Fruit fly (Drosophila melanogaster) whole organism, prepupa: Measurements from ENCODE around the gene prtp.

Experiments used
- Blimp-1 ChIP-seq: fragments of 200-800 bp; sonication (Bioruptor generic); optimal IDR thresholded peaks from 3 replicates; lab custom pipeline; 2017; ENCODE audit warnings: missing biosample characterization, missing genetic modification characterization, mild to moderate bottlenecking, moderate library complexity, missing genetic modification reagents
- CG10631 ChIP-seq: fragments of 200-800 bp; sonication (Bioruptor generic); optimal IDR thresholded peaks from 2 replicates; lab custom pipeline; 2016; ENCODE audit warnings: missing biosample characterization, missing genetic modification characterization
- CG10669 ChIP-seq: fragments of 200-800 bp; sonication (Bioruptor generic); optimal IDR thresholded peaks from 3 replicates; lab custom pipeline; 2018; ENCODE audit warnings: missing biosample characterization, mild to moderate bottlenecking, missing genetic modification characterization, moderate library complexity
- CG11762 ChIP-seq: fragments of 200-800 bp; sonication (Bioruptor generic); optimal IDR thresholded peaks from 3 replicates; lab custom pipeline; 2016; ENCODE audit warnings: missing biosample characterization, missing genetic modification characterization; ENCODE audit not compliant: insufficient read depth
- CG11902 ChIP-seq: fragments of 200-800 bp; sonication (Bioruptor generic); optimal IDR thresholded peaks from 3 replicates; lab custom pipeline; 2016; ENCODE audit warnings: missing biosample characterization, missing genetic modification characterization
- CG1621 ChIP-seq: fragments of 200-800 bp; sonication (Bioruptor generic); optimal IDR thresholded peaks from 3 replicates; lab custom pipeline; 2018; ENCODE audit warnings: missing biosample characterization, mild to moderate bottlenecking, missing genetic modification characterization
- CG16779 ChIP-seq: fragments of 200-800 bp; sonication (Bioruptor generic); optimal IDR thresholded peaks from 3 replicates; lab custom pipeline; 2017; ENCODE audit warnings: missing biosample characterization, mild to moderate bottlenecking, missing genetic modification characterization
- CG3032 ChIP-seq: fragments of 200-800 bp; optimal IDR thresholded peaks from 2 replicates; lab custom pipeline; 2019; ENCODE audit warnings: missing biosample characterization, mild to moderate bottlenecking, missing genetic modification characterization, moderate library complexity
- CG3919 ChIP-seq: fragments of 200-800 bp; sonication (Bioruptor generic); optimal IDR thresholded peaks from 3 replicates; lab custom pipeline; 2016; ENCODE audit warnings: missing biosample characterization, missing genetic modification characterization
- CG4318 ChIP-seq: fragments of 200-800 bp; sonication (Bioruptor generic); optimal IDR thresholded peaks from 3 replicates; lab custom pipeline; 2017; ENCODE audit warnings: missing biosample characterization, mild to moderate bottlenecking, missing genetic modification characterization
- CG6163 ChIP-seq: fragments of 200-800 bp; sonication (Bioruptor generic); IDR thresholded peaks from 3 replicates; pipeline ENCODE4 v1.3.6; 2022; ENCODE audit warnings: missing biosample characterization, missing genetic modification characterization
- CG6276 ChIP-seq: fragments of 200-800 bp; sonication (Bioruptor generic); optimal IDR thresholded peaks from 2 replicates; lab custom pipeline; 2017; ENCODE audit warnings: missing biosample characterization, mild to moderate bottlenecking, missing genetic modification characterization
- CG6808 ChIP-seq: fragments of 200-800 bp; sonication (Bioruptor generic); optimal IDR thresholded peaks from 3 replicates; lab custom pipeline; 2017; ENCODE audit warnings: missing biosample characterization, missing genetic modification characterization, mild to moderate bottlenecking, moderate library complexity, missing genetic modification reagents
- CG7368 ChIP-seq: fragments of 200-800 bp; sonication (Bioruptor generic); optimal IDR thresholded peaks from 3 replicates; lab custom pipeline; 2016; ENCODE audit warnings: missing biosample characterization, missing genetic modification characterization
- CG8119 ChIP-seq: fragments of 200-800 bp; sonication (Bioruptor generic); IDR thresholded peaks from 3 replicates; pipeline ENCODE4 v1.3.6; 2022; ENCODE audit warnings: missing biosample characterization, missing genetic modification characterization
- CG8319 ChIP-seq: fragments of 200-800 bp; sonication (Bioruptor generic); optimal IDR thresholded peaks from 3 replicates; lab custom pipeline; 2016; ENCODE audit warnings: missing biosample characterization, missing genetic modification characterization
- Eip75B ChIP-seq: fragments of 200-800 bp; sonication (Bioruptor generic); optimal IDR thresholded peaks from 3 replicates; lab custom pipeline; 2016; ENCODE audit warnings: missing biosample characterization, missing genetic modification characterization
- Eip78C ChIP-seq: fragments of 200-800 bp; sonication (Bioruptor generic); peaks from one replicate; lab custom pipeline; 2016; ENCODE audit warnings: missing biosample characterization, missing genetic modification characterization
- Eip93F ChIP-seq: fragments of 200-800 bp; sonication (Bioruptor generic); optimal IDR thresholded peaks from 2 replicates; lab custom pipeline; 2016; ENCODE audit warnings: missing biosample characterization, mild to moderate bottlenecking, missing genetic modification characterization
- Gug ChIP-seq: fragments of 200-800 bp; sonication (Bioruptor generic); IDR thresholded peaks from 2 replicates; pipeline ENCODE4 v1.3.6; 2022; ENCODE audit warnings: missing biosample characterization, missing genetic modification characterization
- Hr39 ChIP-seq: fragments of 200-800 bp; sonication (Bioruptor generic); optimal IDR thresholded peaks from 2 replicates; lab custom pipeline; 2016; ENCODE audit warnings: missing biosample characterization, missing genetic modification characterization
- Met ChIP-seq: fragments of 200-800 bp; sonication (Bioruptor generic); optimal IDR thresholded peaks from 3 replicates; lab custom pipeline; 2016; ENCODE audit warnings: missing biosample characterization, missing genetic modification characterization
- OdsH ChIP-seq: fragments of 200-800 bp; sonication (Bioruptor generic); optimal IDR thresholded peaks from 3 replicates; lab custom pipeline; 2016; ENCODE audit warnings: missing biosample characterization, missing genetic modification characterization
- Smox ChIP-seq: fragments of 200-800 bp; sonication (Bioruptor generic); optimal IDR thresholded peaks from 3 replicates; lab custom pipeline; 2016; ENCODE audit warnings: missing biosample characterization, missing genetic modification characterization
- Sox102F ChIP-seq: fragments of 200-800 bp; sonication (Bioruptor generic); optimal IDR thresholded peaks from 2 replicates; lab custom pipeline; 2016; ENCODE audit warnings: missing biosample characterization, mild to moderate bottlenecking, missing genetic modification characterization
- Sox14 ChIP-seq: fragments of 200-800 bp; sonication (Bioruptor generic); optimal IDR thresholded peaks from 3 replicates; lab custom pipeline; 2016; ENCODE audit warnings: missing biosample characterization, missing genetic modification characterization
- achi ChIP-seq: fragments of 200-800 bp; sonication (Bioruptor generic); optimal IDR thresholded peaks from 3 replicates; lab custom pipeline; 2016; ENCODE audit warnings: missing biosample characterization, missing genetic modification characterization
- cyc ChIP-seq: fragments of 200-800 bp; sonication (Bioruptor generic); optimal IDR thresholded peaks from 3 replicates; lab custom pipeline; 2016; ENCODE audit warnings: missing biosample characterization, missing genetic modification characterization
- dac ChIP-seq: fragments of 200-800 bp; sonication (Bioruptor generic); optimal IDR thresholded peaks from 2 replicates; lab custom pipeline; 2017; ENCODE audit warnings: missing biosample characterization, mild to moderate bottlenecking, missing genetic modification characterization
- dsx ChIP-seq: fragments of 200-800 bp; optimal IDR thresholded peaks from 3 replicates; lab custom pipeline; 2019; ENCODE audit warnings: missing biosample characterization, mild to moderate bottlenecking, missing genetic modification characterization, moderate library complexity; ENCODE audit not compliant: poor library complexity, severe bottlenecking
- eg ChIP-seq: fragments of 200-800 bp; sonication (Bioruptor generic); IDR thresholded peaks from 3 replicates; pipeline ENCODE4 v1.3.6; 2022; ENCODE audit warnings: missing biosample characterization, missing genetic modification characterization
- esn ChIP-seq: fragments of 200-800 bp; sonication (Bioruptor generic); optimal IDR thresholded peaks from 2 replicates; lab custom pipeline; 2016; ENCODE audit warnings: missing biosample characterization, mild to moderate bottlenecking, missing genetic modification characterization, moderate library complexity
- fd59A ChIP-seq: fragments of 200-800 bp; sonication (Bioruptor generic); optimal IDR thresholded peaks from 2 replicates; lab custom pipeline; 2017; ENCODE audit warnings: missing biosample characterization, mild to moderate bottlenecking, missing genetic modification characterization, missing genetic modification reagents
- fd85E ChIP-seq: fragments of 200-800 bp; sonication (Bioruptor generic); optimal IDR thresholded peaks from 3 replicates; lab custom pipeline; 2016; ENCODE audit warnings: missing biosample characterization, missing genetic modification characterization
- fkh ChIP-seq: fragments of 200-800 bp; sonication (Bioruptor generic); optimal IDR thresholded peaks from 3 replicates; lab custom pipeline; 2017; ENCODE audit warnings: missing biosample characterization, mild to moderate bottlenecking, missing genetic modification characterization, moderate library complexity
- net ChIP-seq: fragments of 200-800 bp; sonication (Bioruptor generic); optimal IDR thresholded peaks from 3 replicates; lab custom pipeline; 2016; ENCODE audit warnings: missing biosample characterization, missing genetic modification characterization
- pdm3 ChIP-seq: fragments of 200-800 bp; sonication (Bioruptor generic); optimal IDR thresholded peaks from 3 replicates; lab custom pipeline; 2016; ENCODE audit warnings: missing biosample characterization, missing genetic modification characterization
- spab ChIP-seq: fragments of 200-800 bp; sonication (Bioruptor generic); optimal IDR thresholded peaks from 2 replicates; lab custom pipeline; 2017; ENCODE audit warnings: missing biosample characterization, mild to moderate bottlenecking, missing genetic modification characterization, missing genetic modification reagents
- ss ChIP-seq, 2 experiments: fragments of 200-800 bp; sonication (Bioruptor generic); optimal IDR thresholded peaks; 2 replicates in 1 of 2; 3 replicates in 1 of 2; lab custom pipeline; 2017 to 2018; ENCODE audit warnings: mild to moderate bottlenecking in 2 of 2, missing biosample characterization in 2 of 2, missing genetic modification characterization in 2 of 2, moderate library complexity in 1 of 2
- svp ChIP-seq: fragments of 200-800 bp; sonication (Bioruptor generic); peaks from one replicate; lab custom pipeline; 2016; ENCODE audit warnings: missing biosample characterization, missing genetic modification characterization
- topi ChIP-seq: fragments of 200-800 bp; sonication (Bioruptor generic); optimal IDR thresholded peaks from 3 replicates; lab custom pipeline; 2016; ENCODE audit warnings: missing biosample characterization, missing genetic modification characterization
- vri ChIP-seq: fragments of 200-800 bp; sonication (Bioruptor generic); optimal IDR thresholded peaks from 3 replicates; lab custom pipeline; 2016; ENCODE audit warnings: missing biosample characterization, mild to moderate bottlenecking, missing genetic modification characterization

The prtp gene

DNA sequence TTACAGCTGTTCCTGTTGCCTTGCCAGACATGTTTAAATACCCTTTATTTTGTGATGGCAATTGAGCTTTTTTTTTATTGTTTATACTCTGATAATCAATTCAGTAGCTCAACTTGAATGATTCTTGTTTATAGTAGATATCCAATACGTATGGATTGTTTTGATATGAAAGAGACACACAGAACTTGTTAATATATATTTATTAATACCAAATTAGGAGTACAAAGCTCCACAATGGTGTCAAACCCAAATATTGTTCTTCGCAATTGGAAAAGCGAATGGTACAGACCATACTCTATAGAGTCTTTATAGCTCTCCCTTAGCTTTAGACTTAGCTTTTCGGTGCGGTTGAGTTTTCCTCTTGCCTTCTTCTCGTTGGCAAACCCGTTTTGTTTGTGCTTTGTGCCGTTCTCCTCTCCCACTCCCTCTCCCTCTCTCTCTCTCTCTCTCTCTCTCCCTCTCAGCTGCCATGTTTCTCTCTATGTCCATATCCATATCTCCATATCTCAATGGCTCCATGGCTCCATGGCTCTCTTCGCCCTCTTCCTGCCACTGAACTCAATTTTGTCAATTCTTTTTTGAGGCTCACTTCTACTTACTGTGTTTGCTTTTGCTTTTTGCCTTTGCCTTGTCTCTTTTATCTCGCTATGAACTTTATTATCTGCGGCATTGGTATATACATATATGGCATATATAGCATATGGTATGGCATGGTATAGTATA lies 30.5 kb upstream of the prtp start (continued):
- peak; percentile 69 for TF ChIP-seq cyc (GFP tag; lab: Kevin White, UChicago)
- TF ChIP-seq fd85E (GFP tag; lab: Kevin White, UChicago) = no peak
- TF ChIP-seq Sox102F (GFP tag; lab: Kevin White, UChicago) = peak; percentile 70
- peak; percentile 66 for TF ChIP-seq Sox14 (GFP tag; lab: Kevin White, UChicago)
- peak; percentile 59 for TF ChIP-seq net (GFP tag; lab: Kevin White, UChicago)
- peak; percentile 68 for TF ChIP-seq vri (GFP tag; lab: Kevin White, UChicago)
- peak; percentile 59 for TF ChIP-seq Eip93F
- peak; percentile 82 for TF ChIP-seq Smox (GFP tag; lab: Kevin White, UChicago)
- peak; percentile 82 for TF ChIP-seq OdsH (GFP tag; lab: Kevin White, UChicago)
- peak; percentile 53; the same call in 1 of the 3 replicates for TF ChIP-seq CG6163 (GFP tag; lab: Robert Waterston, UW)
- peak; percentile 86 for TF ChIP-seq esn (GFP tag; lab: Kevin White, UChicago)
- peak; percentile 69 for TF ChIP-seq Eip75B
- peak; percentile 76 for TF ChIP-seq CG8119 (GFP tag; lab: Robert Waterston, UW)
- peak; percentile 52 for TF ChIP-seq CG1621
- no peak for TF ChIP-seq Met (GFP tag; lab: Kevin White, UChicago)
- TF ChIP-seq CG4318 = peak; percentile 43
- TF ChIP-seq CG10631 (GFP tag; lab: Kevin White, UChicago) = peak; percentile 90
- peak; percentile 49 for TF ChIP-seq CG6276 (GFP tag; lab: Kevin White, UChicago)
- peak; percentile 78 for TF ChIP-seq pdm3 (GFP tag; lab: Kevin White, UChicago)
- TF ChIP-seq CG7368 (GFP tag; lab: Kevin White, UChicago) = peak; percentile 68
- peak; percentile 65 for TF ChIP-seq CG8319

DNA sequence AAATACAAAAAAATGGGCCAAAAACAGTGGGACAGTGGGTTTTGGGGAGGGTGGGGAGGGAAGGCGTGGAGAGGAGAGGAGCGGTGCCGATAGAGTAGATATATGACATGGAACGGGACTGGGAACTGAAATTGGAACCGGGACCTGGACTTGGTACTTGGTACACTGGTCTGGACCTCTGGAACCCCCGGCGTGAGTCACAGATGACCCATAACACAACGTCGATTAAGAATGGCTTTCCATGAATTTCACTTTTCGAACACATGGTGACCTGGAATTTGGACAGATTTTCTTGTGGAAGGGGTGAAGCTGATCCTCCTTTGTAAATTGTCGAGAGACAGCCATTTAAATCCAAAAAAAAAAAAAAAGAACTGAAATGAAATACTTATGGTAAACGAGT lies 29.9 kb upstream of the prtp start:
- TF ChIP-seq CG16779 (tag; lab: Kevin White, UChicago) = no peak
- peak; percentile 5 for TF ChIP-seq CG6808 (GFP tag; lab: Kevin White, UChicago)
- no peak for TF ChIP-seq CG6163 (GFP tag; lab: Robert Waterston, UW)
- TF ChIP-seq CG3919 (GFP tag; lab: Kevin White, UChicago) = no peak
- TF ChIP-seq CG8319 = no peak
- TF ChIP-seq svp = peak; percentile 65
- 0 out of 2 replicates have a peak, but pooled peaks have one; percentile 9 for TF ChIP-seq Gug (GFP tag; lab: Robert Waterston, UW)
- peak; percentile 41 for TF ChIP-seq Eip78C (GFP tag; lab: Kevin White, UChicago)
- TF ChIP-seq Blimp-1 (GFP tag; lab: Kevin White, UChicago) = peak; percentile 52
- no peak for TF ChIP-seq fd85E (GFP tag; lab: Kevin White, UChicago)
- TF ChIP-seq vri (GFP tag; lab: Kevin White, UChicago) = no peak
- TF ChIP-seq, all 60 proteins: peak for 5

DNA sequence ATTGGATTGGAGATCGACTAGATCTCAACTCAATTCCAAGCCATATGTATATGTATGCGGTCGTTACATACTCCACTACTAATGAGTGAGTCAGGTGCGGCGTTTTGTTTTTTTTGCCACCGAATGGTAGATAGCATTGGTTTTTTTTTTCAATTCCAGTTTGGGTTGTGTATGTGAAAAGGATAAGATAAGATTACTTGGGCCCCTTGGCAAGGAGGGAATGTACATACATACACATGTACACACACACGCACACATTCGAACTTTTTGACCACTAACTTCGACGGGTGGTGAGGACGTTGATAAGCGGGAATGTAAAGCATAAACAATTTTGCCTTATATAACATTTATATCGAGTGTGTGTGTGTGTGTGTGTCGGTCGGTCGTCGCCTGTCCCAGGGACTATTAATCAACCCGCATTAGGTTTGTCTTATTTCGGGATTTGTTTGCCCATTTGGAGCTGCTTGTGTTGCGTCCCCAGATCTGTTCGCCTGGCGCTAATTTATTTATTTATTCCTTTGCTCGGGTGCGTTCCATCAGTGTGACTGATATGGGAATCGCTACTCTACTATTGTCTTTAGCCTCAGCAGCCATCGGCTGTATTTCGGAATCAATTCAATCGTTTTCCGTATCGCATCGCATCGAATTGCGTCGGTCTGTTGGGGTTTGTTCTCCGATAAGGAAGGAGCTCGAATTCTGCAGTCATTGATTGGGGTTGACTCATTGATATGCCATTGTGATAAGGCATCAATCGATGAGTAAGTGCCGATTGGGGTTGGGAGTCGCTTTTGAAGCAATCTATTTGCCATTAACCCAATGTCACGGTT lies 28.7 kb upstream of the prtp start:
- TF ChIP-seq Hr39 (GFP tag; lab: Kevin White, UChicago) (no peak), CG11902 (no peak), fd85E (GFP tag; lab: Kevin White, UChicago) (no peak), CG1621 (no peak), Gug (GFP tag; lab: Robert Waterston, UW) (no peak), Met (GFP tag; lab: Kevin White, UChicago) (no peak), CG11762 (no peak), Sox14 (GFP tag; lab: Kevin White, UChicago) (no peak), cyc (GFP tag; lab: Kevin White, UChicago) (no peak), dac (GFP tag; lab: Kevin White, UChicago) (no peak), achi (GFP tag; lab: Kevin White, UChicago) (no peak), CG6276 (GFP tag; lab: Kevin White, UChicago) (no peak), ss (GFP tag; optimal IDR thresholded peaks at IDR 0.05; lab: Kevin White, UChicago) (peak in 1 of 2 experiments; percentile 2), dsx (GFP tag; lab: Kevin White, UChicago) (no peak), fkh (GFP tag; lab: Kevin White, UChicago) (peak; percentile 1), eg (GFP tag; lab: Robert Waterston, UW) (no peak), fd59A (GFP tag; lab: Kevin White, UChicago) (no peak), CG3032 (tag; lab: Kevin White, UChicago) (no peak), Sox102F (GFP tag; lab: Kevin White, UChicago) (no peak), spab (no peak), Smox (GFP tag; lab: Kevin White, UChicago) (no peak), Eip75B (no peak), CG10669 (GFP tag; lab: Kevin White, UChicago) (no peak), pdm3 (GFP tag; lab: Kevin White, UChicago) (no peak), topi (GFP tag; lab: Kevin White, UChicago) (no peak), svp (peak; percentile 83), CG16779 (tag; lab: Kevin White, UChicago) (no peak)
